Fruit fly (Drosophila melanogaster) whole organism, embryonic: ENCODE measurements around the gene CG15914.
A peak's percentile ranks its signal among the peaks of the same experiment; 100 is the strongest.

Source experiments
- BEAF-32 ChIP-seq: fragments of 200-800 bp; sonication (Bioruptor generic); optimal IDR thresholded peaks from 3 replicates; lab custom pipeline; 2017; ENCODE audit warnings: missing biosample characterization, missing genetic modification characterization, mild to moderate bottlenecking, moderate library complexity, missing genetic modification reagents
- CG10959 ChIP-seq: fragments of 200-800 bp; sonication (Bioruptor generic); IDR thresholded peaks from 2 replicates; pipeline ENCODE4 v1.3.6; 2022; ENCODE audit warnings: missing biosample characterization, missing genetic modification characterization
- CG13123 ChIP-seq: fragments of 200-800 bp; sonication (Bioruptor generic); optimal IDR thresholded peaks from 2 replicates; lab custom pipeline; 2016; ENCODE audit warnings: missing biosample characterization, missing genetic modification characterization
- CG13624 ChIP-seq: fragments of 200-800 bp; sonication (Bioruptor generic); optimal IDR thresholded peaks from 2 replicates; lab custom pipeline; 2016; ENCODE audit warnings: missing biosample characterization, missing genetic modification characterization
- CG14014 ChIP-seq: fragments of 200-800 bp; sonication (Bioruptor generic); IDR thresholded peaks from 2 replicates; pipeline ENCODE4 v1.3.6; 2022; ENCODE audit warnings: missing biosample characterization, missing genetic modification characterization
- CG14860 ChIP-seq: fragments of 200-800 bp; sonication (Bioruptor generic); IDR thresholded peaks from 3 replicates; pipeline ENCODE4 v1.3.6; 2022; ENCODE audit warnings: missing biosample characterization, missing genetic modification characterization; ENCODE audit not compliant: partially characterized antibody
- CG15073 ChIP-seq: fragments of 200-800 bp; sonication (Bioruptor generic); optimal IDR thresholded peaks from 2 replicates; lab custom pipeline; 2016; ENCODE audit warnings: missing biosample characterization, missing genetic modification characterization
- CG18011 ChIP-seq: fragments of 200-800 bp; sonication (Bioruptor generic); optimal IDR thresholded peaks from 2 replicates; lab custom pipeline; 2017; ENCODE audit warnings: missing biosample characterization, missing genetic modification characterization, mild to moderate bottlenecking, moderate library complexity, missing genotype
- CG18262 ChIP-seq: fragments of 200-800 bp; optimal IDR thresholded peaks from 3 replicates; lab custom pipeline; 2019; ENCODE audit warnings: missing biosample characterization, mild to moderate bottlenecking, missing genetic modification characterization, moderate library complexity
- CG2129 ChIP-seq: fragments of 200-800 bp; sonication (Bioruptor generic); IDR thresholded peaks from 2 replicates; pipeline ENCODE4 v1.3.6; 2022; ENCODE audit warnings: missing biosample characterization, missing genetic modification characterization; ENCODE audit not compliant: partially characterized antibody
- CG2875 ChIP-seq: fragments of 200-800 bp; sonication (Bioruptor generic); optimal IDR thresholded peaks from 2 replicates; lab custom pipeline; 2017; ENCODE audit warnings: missing biosample characterization, mild to moderate bottlenecking, missing genetic modification characterization, missing genetic modification reagents
- CG3065 ChIP-seq: fragments of 200-800 bp; sonication (Bioruptor generic); optimal IDR thresholded peaks from 2 replicates; lab custom pipeline; 2016; ENCODE audit warnings: missing biosample characterization, missing genetic modification characterization
- CG4854 ChIP-seq: fragments of 200-800 bp; sonication (Bioruptor generic); optimal IDR thresholded peaks from 2 replicates; lab custom pipeline; 2016; ENCODE audit warnings: missing biosample characterization, missing genetic modification characterization, inconsistent platforms
- CG6791 ChIP-seq: fragments of 200-800 bp; sonication (Bioruptor generic); IDR thresholded peaks from 3 replicates; pipeline ENCODE4 v1.3.6; 2022; ENCODE audit warnings: missing biosample characterization, missing genetic modification characterization; ENCODE audit not compliant: partially characterized antibody
- CG7357 ChIP-seq: fragments of 200-800 bp; sonication (Bioruptor generic); IDR thresholded peaks from 3 replicates; pipeline ENCODE4 v1.3.6; 2022; ENCODE audit warnings: missing biosample characterization, missing genetic modification characterization
- CG8388 ChIP-seq: fragments of 200-800 bp; sonication (Bioruptor generic); optimal IDR thresholded peaks from 2 replicates; lab custom pipeline; 2019; ENCODE audit warnings: missing biosample characterization, mild to moderate bottlenecking, missing genetic modification characterization, moderate library complexity
- CG9609 ChIP-seq: fragments of 200-800 bp; sonication (Bioruptor generic); optimal IDR thresholded peaks from 3 replicates; lab custom pipeline; 2016; ENCODE audit warnings: missing biosample characterization, missing genetic modification characterization
- CG9876 ChIP-seq: fragments of 200-800 bp; sonication (Bioruptor generic); optimal IDR thresholded peaks from 2 replicates; lab custom pipeline; 2016; ENCODE audit warnings: missing biosample characterization, missing genetic modification characterization
- CrebB ChIP-seq: fragments of 200-800 bp; sonication (Bioruptor generic); optimal IDR thresholded peaks from 3 replicates; lab custom pipeline; 2018; ENCODE audit warnings: missing biosample characterization, mild to moderate bottlenecking, missing genetic modification characterization
- Dad ChIP-seq: fragments of 200-800 bp; sonication (Bioruptor generic); optimal IDR thresholded peaks from 3 replicates; lab custom pipeline; 2016; ENCODE audit warnings: missing biosample characterization, missing genetic modification characterization
- Doc3 ChIP-seq: fragments of 200-800 bp; sonication (Bioruptor generic); IDR thresholded peaks from 3 replicates; pipeline ENCODE4 v1.3.6; 2022; ENCODE audit warnings: missing biosample characterization, missing genetic modification characterization; ENCODE audit not compliant: partially characterized antibody
- H2.0 ChIP-seq: fragments of 200-800 bp; sonication (Bioruptor generic); IDR thresholded peaks from 2 replicates; pipeline ENCODE4 v1.3.6; 2022; ENCODE audit warnings: missing biosample characterization, missing genetic modification characterization
- HLH4C ChIP-seq: fragments of 200-800 bp; sonication (Bioruptor generic); IDR thresholded peaks from 3 replicates; pipeline ENCODE4 v1.3.6; 2022; ENCODE audit warnings: missing biosample characterization, missing genetic modification characterization; ENCODE audit not compliant: partially characterized antibody
- HmgD ChIP-seq: fragments of 200-800 bp; sonication (Bioruptor generic); optimal IDR thresholded peaks from 3 replicates; lab custom pipeline; 2016; ENCODE audit warnings: missing biosample characterization, missing genetic modification characterization
- Meics ChIP-seq: fragments of 200-800 bp; sonication (Bioruptor generic); optimal IDR thresholded peaks from 2 replicates; lab custom pipeline; 2017; ENCODE audit warnings: missing biosample characterization, mild to moderate bottlenecking, missing genetic modification characterization
- NC2α ChIP-seq: fragments of 200-800 bp; sonication (Bioruptor generic); optimal IDR thresholded peaks from 2 replicates; lab custom pipeline; 2016; ENCODE audit warnings: missing biosample characterization, missing genetic modification characterization
- NFAT ChIP-seq: fragments of 200-800 bp; sonication (Bioruptor generic); IDR thresholded peaks from 2 replicates; pipeline ENCODE4 v1.3.6; 2022; ENCODE audit warnings: missing biosample characterization, missing genetic modification characterization
- Neu2 ChIP-seq: fragments of 200-800 bp; sonication (Bioruptor generic); optimal IDR thresholded peaks from 3 replicates; lab custom pipeline; 2016; ENCODE audit warnings: missing biosample characterization, missing genetic modification characterization, borderline replicate concordance
- Nf-YB ChIP-seq: fragments of 200-800 bp; sonication (Bioruptor generic); optimal IDR thresholded peaks from 3 replicates; lab custom pipeline; 2019; ENCODE audit warnings: missing biosample characterization, mild to moderate bottlenecking, missing genetic modification characterization, moderate library complexity
- Oli ChIP-seq: fragments of 200-800 bp; sonication (Bioruptor generic); optimal IDR thresholded peaks from 2 replicates; lab custom pipeline; 2018; ENCODE audit warnings: missing biosample characterization, mild to moderate bottlenecking, missing genetic modification characterization, moderate library complexity
- Side ChIP-seq: fragments of 200-800 bp; sonication (Bioruptor generic); optimal IDR thresholded peaks from 2 replicates; lab custom pipeline; 2016; ENCODE audit warnings: missing biosample characterization, missing genetic modification characterization
- Stat92E ChIP-seq, 3 experiments: fragments of >200 bp in 2 of 3; fragments of 200-800 bp in 1 of 3; sonication (Bioruptor generic) in 1 of 3; optimal IDR thresholded peaks; 2 replicates each; lab custom pipeline; 2017 to 2019; ENCODE audit warnings: missing biosample characterization in 3 of 3, missing genetic modification characterization in 3 of 3, mild to moderate bottlenecking in 1 of 3, moderate library complexity in 1 of 3
- amos ChIP-seq: fragments of 200-800 bp; sonication (Bioruptor generic); IDR thresholded peaks from 2 replicates; pipeline ENCODE4 v1.3.6; 2022; ENCODE audit warnings: missing biosample characterization, missing genetic modification characterization; ENCODE audit not compliant: partially characterized antibody
- bab2 ChIP-seq: fragments of 200-800 bp; sonication (Bioruptor generic); optimal IDR thresholded peaks from 2 replicates; lab custom pipeline; 2016; ENCODE audit warnings: missing biosample characterization, missing genetic modification characterization
- cg ChIP-seq: fragments of 200-800 bp; sonication (Bioruptor generic); optimal IDR thresholded peaks from 3 replicates; lab custom pipeline; 2019; ENCODE audit warnings: missing biosample characterization, mild to moderate bottlenecking, missing genetic modification characterization, moderate library complexity
- da ChIP-seq: fragments of 200-800 bp; sonication (Bioruptor generic); optimal IDR thresholded peaks from 2 replicates; lab custom pipeline; 2016; ENCODE audit warnings: missing biosample characterization, missing genetic modification characterization
- dan ChIP-seq: fragments of 200-800 bp; sonication (Bioruptor generic); IDR thresholded peaks from 2 replicates; pipeline ENCODE4 v1.3.6; 2022; ENCODE audit warnings: missing biosample characterization, missing genetic modification characterization
- dm ChIP-seq: fragments of 200-800 bp; sonication (Bioruptor generic); optimal IDR thresholded peaks from 3 replicates; lab custom pipeline; 2016; ENCODE audit warnings: missing biosample characterization, missing genetic modification characterization
- ewg ChIP-seq: fragments of 200-800 bp; sonication (Bioruptor generic); optimal IDR thresholded peaks from 3 replicates; lab custom pipeline; 2017; ENCODE audit warnings: mild to moderate bottlenecking, missing biosample characterization, missing genetic modification reagents, missing genetic modification characterization
- fu2 ChIP-seq: fragments of 200-800 bp; sonication (Bioruptor generic); optimal IDR thresholded peaks from 2 replicates; lab custom pipeline; 2016; ENCODE audit warnings: missing biosample characterization, missing genetic modification characterization
- gfzf ChIP-seq: fragments of 200-800 bp; sonication (Bioruptor generic); optimal IDR thresholded peaks from 2 replicates; lab custom pipeline; 2016; ENCODE audit warnings: missing biosample characterization, mild to moderate bottlenecking, missing genetic modification characterization, moderate library complexity
- gsb ChIP-seq: fragments of 200-800 bp; sonication (Bioruptor generic); IDR thresholded peaks from 2 replicates; pipeline ENCODE4 v1.3.6; 2022; ENCODE audit warnings: missing biosample characterization, missing genetic modification characterization
- lov ChIP-seq, 2 experiments: fragments of 200-800 bp in 1 of 2; fragments of >200 bp in 1 of 2; sonication (Bioruptor generic) in 1 of 2; IDR thresholded peaks in 1 of 2; optimal IDR thresholded peaks in 1 of 2; 2 replicates in 1 of 2; 3 replicates in 1 of 2; pipeline versions ENCODE4 v1.3.6 to Lab custom; 2017 to 2022; ENCODE audit warnings: missing biosample characterization in 1 of 2, missing genetic modification characterization in 1 of 2
- mld ChIP-seq: fragments of 200-800 bp; sonication (Bioruptor generic); IDR thresholded peaks from 3 replicates; pipeline ENCODE4 v1.3.6; 2022; ENCODE audit warnings: missing biosample characterization, missing genetic modification characterization; ENCODE audit not compliant: partially characterized antibody
- psq ChIP-seq: fragments of 200-800 bp; sonication (Bioruptor generic); optimal IDR thresholded peaks from 2 replicates; lab custom pipeline; 2017; ENCODE audit warnings: missing biosample characterization, missing genetic modification characterization
- tup ChIP-seq: fragments of 200-800 bp; sonication (Bioruptor generic); optimal IDR thresholded peaks from 2 replicates; lab custom pipeline; 2016; ENCODE audit warnings: missing biosample characterization, mild to moderate bottlenecking, missing genetic modification characterization, moderate library complexity
- yki ChIP-seq: fragments of >200 bp; optimal IDR thresholded peaks from 3 replicates; lab custom pipeline; 2018
- zfh2 ChIP-seq: fragments of 200-800 bp; sonication (Bioruptor generic); optimal IDR thresholded peaks from 2 replicates; lab custom pipeline; 2016; ENCODE audit warnings: missing biosample characterization, missing genetic modification characterization

Gene CG15914

dm6 chrX:15811666-15812614, 41.3 kb upstream of the CG15914 start (continued):
- TF ChIP-seq CG15073 (GFP tag; lab: Kevin White, UChicago) (no peak), CG8388 (GFP tag; lab: Kevin White, UChicago) (no peak), tup (GFP tag; lab: Kevin White, UChicago) (no peak), bab2 (GFP tag; lab: Kevin White, UChicago) (no peak), CG3065 (GFP tag; lab: Kevin White, UChicago) (no peak), Oli (tag; lab: Kevin White, UChicago) (no peak), CrebB (tag; lab: Kevin White, UChicago) (no peak), Nf-YB (GFP tag; lab: Kevin White, UChicago) (peak; percentile 13), mld (GFP tag; lab: Robert Waterston, UW) (no peak), Side (no peak), CG2875 (no peak), Neu2 (GFP tag; lab: Kevin White, UChicago) (no peak), CG6791 (no peak), dan (no peak), CG18011 (GFP tag; lab: Kevin White, UChicago) (no peak), amos (GFP tag; lab: Robert Waterston, UW) (no peak), CG2129 (0 out of 2 replicates have a peak, but pooled peaks have one; percentile 13), gsb (GFP tag; lab: Robert Waterston, UW) (no peak), da (GFP tag; lab: Kevin White, UChicago) (no peak), CG9876 (GFP tag; lab: Kevin White, UChicago) (no peak), HmgD (GFP tag; lab: Kevin White, UChicago) (no peak), CG13624 (GFP tag; lab: Kevin White, UChicago) (no peak), CG14860 (GFP tag; lab: Robert Waterston, UW) (no peak), CG7357 (GFP tag; lab: Robert Waterston, UW) (no peak), Doc3 (GFP tag; lab: Robert Waterston, UW) (no peak), NC2α (GFP tag; lab: Kevin White, UChicago) (no peak), lov (optimal IDR thresholded peaks at IDR 0.05; lab: Kevin White, UChicago) (no peak), lov (GFP tag; IDR thresholded peaks at IDR 0.05; lab: Robert Waterston, UW) (no peak), Stat92E (GFP tag; optimal IDR thresholded peaks at IDR 0.05; lab: Kevin White, UChicago) (no peak), CG14014 (GFP tag; lab: Robert Waterston, UW) (peak; percentile 18; the same call in 1 of the 2 replicates), cg (GFP tag; lab: Kevin White, UChicago) (peak; percentile 99), yki (lab: Kevin White, UChicago) (peak; percentile 98), CG4854 (no peak), CG13123 (GFP tag; lab: Kevin White, UChicago) (no peak), H2.0 (no peak), zfh2 (GFP tag; lab: Kevin White, UChicago) (no peak), psq (GFP tag; lab: Kevin White, UChicago) (no peak), dm (GFP tag; lab: Kevin White, UChicago) (no peak), HLH4C (no peak), fu2 (GFP tag; lab: Kevin White, UChicago) (no peak), gfzf (GFP tag; lab: Kevin White, UChicago) (no peak), BEAF-32 (no peak), ewg (GFP tag; lab: Kevin White, UChicago) (peak; percentile 11), NFAT (GFP tag; lab: Robert Waterston, UW) (no peak), Dad (GFP tag; lab: Kevin White, UChicago) (no peak), Meics (GFP tag; lab: Kevin White, UChicago) (no peak), CG18262 (tag; lab: Kevin White, UChicago) (no peak), CG9609 (no peak), CG10959 (GFP tag; lab: Robert Waterston, UW) (no peak)
